Fruit fly (Drosophila melanogaster): ENCODE data around the gene zye.

DNA sequence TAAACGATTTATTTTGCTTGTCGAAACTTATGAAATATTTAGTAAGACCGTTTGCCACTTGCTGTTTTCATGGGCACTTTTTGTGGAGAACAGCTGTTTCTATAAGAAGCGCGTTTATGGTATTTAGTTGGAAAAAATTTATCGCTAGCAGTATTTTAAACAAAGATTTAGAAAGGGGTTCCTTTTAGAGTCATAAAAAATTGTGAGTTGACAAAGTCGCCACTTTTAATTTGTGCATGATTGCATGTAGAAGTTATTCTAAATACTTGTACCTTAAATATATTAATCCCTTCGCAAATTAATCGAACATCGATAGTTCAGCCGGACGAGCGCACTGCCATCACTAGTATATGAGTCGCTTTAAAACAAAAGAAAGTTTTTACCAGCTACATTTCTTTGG, 18.9 kb downstream of the zye start, which contains the start of the genes Las and Psn:
- no peak for TF ChIP-seq CG15710 (tag; optimal IDR thresholded peaks at IDR 0.05)
- no peak for TF ChIP-seq CG9948 (tag; optimal IDR thresholded peaks at IDR 0.05)
- no peak for TF ChIP-seq D1 (tag; optimal IDR thresholded peaks at IDR 0.05)
- no peak for TF ChIP-seq CG17806 (tag; optimal IDR thresholded peaks at IDR 0.05)
- TF ChIP-seq CG8159 (tag; optimal IDR thresholded peaks at IDR 0.05) = no peak
- no peak for TF ChIP-seq EcR (GFP tag; optimal IDR thresholded peaks at IDR 0.05)
- TF ChIP-seq CG13204 (GFP tag; optimal IDR thresholded peaks at IDR 0.05) = no peak
- TF ChIP-seq CG32121 (GFP tag; IDR thresholded peaks at IDR 0.05) = no peak
- no peak for TF ChIP-seq Pif1A (GFP tag; optimal IDR thresholded peaks at IDR 0.05)
